Fruit fly (Drosophila melanogaster): Measurements from ENCODE around the gene CG8360.
A peak's percentile ranks its signal among the peaks of the same experiment; 100 is the strongest.

The CG8360 gene

DNA sequence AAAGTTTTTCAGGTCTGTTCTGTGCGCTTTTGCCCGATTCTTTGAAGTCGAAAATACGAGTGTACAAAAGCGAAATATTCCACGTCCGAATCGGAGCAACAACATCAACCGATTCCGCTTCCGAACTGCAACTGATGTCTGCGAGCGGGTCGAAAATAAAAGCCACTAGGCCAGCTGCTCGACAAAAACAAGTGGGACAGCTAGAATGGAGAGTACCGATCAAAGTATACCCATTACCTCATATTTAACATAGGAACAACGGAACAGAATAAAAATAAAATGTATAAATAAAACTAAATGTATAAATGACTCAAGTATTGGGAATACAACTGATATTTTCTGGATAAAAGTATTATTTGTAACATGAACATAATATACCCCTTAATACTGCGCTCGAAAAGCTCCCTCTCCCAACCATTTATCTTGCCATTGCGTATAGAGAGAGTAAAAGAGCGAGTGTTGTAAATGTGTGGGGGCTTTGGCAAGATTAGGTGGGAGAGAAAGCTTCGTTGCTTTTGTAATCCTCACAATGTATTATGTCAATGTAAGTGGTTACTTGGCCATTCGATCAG is 7.7 kb upstream of the CG8360 start, which contains the start of gene SLC5A11 (continued):
- peak; percentile 93 for TF ChIP-seq CG12219 (GFP tag; optimal IDR thresholded peaks at IDR 0.05)
- peak; percentile 54 for TF ChIP-seq CG3995 (GFP tag; optimal IDR thresholded peaks at IDR 0.05)
- peak; percentile 98 for TF ChIP-seq CG13296 (GFP tag; optimal IDR thresholded peaks at IDR 0.05)
- peak; percentile 56 for TF ChIP-seq shn (GFP tag; optimal IDR thresholded peaks at IDR 0.05)
- TF ChIP-seq Rx (GFP tag; IDR thresholded peaks at IDR 0.05), result peak; percentile 85
- TF ChIP-seq CG10321 (GFP tag; IDR thresholded peaks at IDR 0.05), result peak; percentile 74
- peak; percentile 83 for TF ChIP-seq pros (GFP tag; optimal IDR thresholded peaks at IDR 0.05)
- TF ChIP-seq Spps (tag; optimal IDR thresholded peaks at IDR 0.05), result peak; percentile 77
- TF ChIP-seq CG3407 (GFP tag; optimal IDR thresholded peaks at IDR 0.05), result peak; percentile 86
- peak; percentile 99 for TF ChIP-seq sd (tag; optimal IDR thresholded peaks at IDR 0.05)
- TF ChIP-seq Deaf1 (tag; optimal IDR thresholded peaks at IDR 0.05), result peak; percentile 95
- peak; percentile 93 for TF ChIP-seq CG6272 (GFP tag; IDR thresholded peaks at IDR 0.05)
- peak; percentile 83 for TF ChIP-seq kni (GFP tag; optimal IDR thresholded peaks at IDR 0.05)
- TF ChIP-seq CG8359 (GFP tag; optimal IDR thresholded peaks at IDR 0.05; ENCODE audit: borderline replicate concordance), result peak; percentile 82
- TF ChIP-seq Hsf (GFP tag; optimal IDR thresholded peaks at IDR 0.05), result peak; percentile 65
- TF ChIP-seq z (GFP tag; IDR thresholded peaks at IDR 0.05), result 0 out of 3 replicates have a peak, but pooled peaks have one; percentile 63
- TF ChIP-seq bsh (GFP tag; optimal IDR thresholded peaks at IDR 0.05), result peak; percentile 95 to 100
- TF ChIP-seq CG10565 (GFP tag; optimal IDR thresholded peaks at IDR 0.05), result peak; percentile 94
- peak; percentile 93 for TF ChIP-seq CG11093 (GFP tag; IDR thresholded peaks at IDR 0.05)
- TF ChIP-seq Abd-B (GFP tag; optimal IDR thresholded peaks at IDR 0.05), result peak; percentile 99
- TF ChIP-seq sob (GFP tag; IDR thresholded peaks at IDR 0.05), result peak; percentile 99
- TF ChIP-seq vfl (GFP tag; optimal IDR thresholded peaks at IDR 0.05), result peak; percentile 51
- TF ChIP-seq Oaz (GFP tag; IDR thresholded peaks at IDR 0.05), result peak; percentile 99
- TF ChIP-seq exex (tag; optimal IDR thresholded peaks at IDR 0.05), result peak; percentile 85
- peak; percentile 97 for TF ChIP-seq CG12942 (GFP tag; optimal IDR thresholded peaks at IDR 0.05)
- TF ChIP-seq CG17612 (GFP tag; IDR thresholded peaks at IDR 0.05), result peak; percentile 88
- peak; percentile 36 for TF ChIP-seq CG12236 (GFP tag; optimal IDR thresholded peaks at IDR 0.05)
- peak; percentile 85 for TF ChIP-seq Nf-YB (GFP tag; optimal IDR thresholded peaks at IDR 0.05)
- peak; percentile 98 for TF ChIP-seq YL-1 (GFP tag; optimal IDR thresholded peaks at IDR 0.05)
- peak; percentile 94 for TF ChIP-seq CG14667 (GFP tag; IDR thresholded peaks at IDR 0.05)
- TF ChIP-seq ap (GFP tag; IDR thresholded peaks at IDR 0.05), result peak; percentile 88
- TF ChIP-seq Doc2 (GFP tag; IDR thresholded peaks at IDR 0.05), result peak; percentile 87
- TF ChIP-seq lilli (GFP tag; optimal IDR thresholded peaks at IDR 0.05), result peak; percentile 99
- peak; percentile 95 for TF ChIP-seq CG10543 (GFP tag; optimal IDR thresholded peaks at IDR 0.05)
- TF ChIP-seq chn (GFP tag; optimal IDR thresholded peaks at IDR 0.05), result peak; percentile 79
- peak; percentile 80 for TF ChIP-seq Adf1 (GFP tag; IDR thresholded peaks at IDR 0.05)
- no peak for TF ChIP-seq Atf3 (GFP tag; optimal IDR thresholded peaks at IDR 0.05)
- no peak for TF ChIP-seq pan (optimal IDR thresholded peaks at IDR 0.05)
- TF ChIP-seq pan (GFP tag; optimal IDR thresholded peaks at IDR 0.05 in 1 of 2, IDR thresholded peaks at IDR 0.05 in 1 of 2), result peak in 1 of 2 experiments; percentile 98
- peak; percentile 82 for TF ChIP-seq wdn (GFP tag; IDR thresholded peaks at IDR 0.05)
- no peak for TF ChIP-seq CG7745 (tag; optimal IDR thresholded peaks at IDR 0.05)
- TF ChIP-seq p53 (GFP tag; optimal IDR thresholded peaks at IDR 0.05), result peak; percentile 88
- TF ChIP-seq ssp (GFP tag; IDR thresholded peaks at IDR 0.05), result peak; percentile 91
- no peak for TF ChIP-seq en (GFP tag; optimal IDR thresholded peaks at IDR 0.05)
- TF ChIP-seq bigmax (GFP tag; optimal IDR thresholded peaks at IDR 0.05), result peak; percentile 45
- TF ChIP-seq CG6175 (GFP tag; IDR thresholded peaks at IDR 0.05), result peak; percentile 91
- peak; percentile 85; the same call in 1 of the 2 replicates for TF ChIP-seq CG8765 (GFP tag; IDR thresholded peaks at IDR 0.05)
- TF ChIP-seq bcd (GFP tag; optimal IDR thresholded peaks at IDR 0.05), result peak; percentile 99
- peak; percentile 92 for TF ChIP-seq ro (GFP tag; IDR thresholded peaks at IDR 0.05)
- TF ChIP-seq CG6765 (GFP tag; optimal IDR thresholded peaks at IDR 0.05), result peak; percentile 95
- TF ChIP-seq gro (GFP tag; optimal IDR thresholded peaks at IDR 0.05), result peak; percentile 99
